Worm (Caenorhabditis elegans) whole organism, L4 larva: ENCODE measurements around the gene ssna-1.

ENCODE experiments used
- F10B5.3 ChIP-seq: sonication (generic microtip); optimal IDR thresholded peaks from 2 replicates; lab custom pipeline; 2016; ENCODE audit warnings: mild to moderate bottlenecking, missing genetic modification characterization, missing compliant biosample characterization
- ZK546.5 ChIP-seq, 2 experiments: sonication (generic microtip); optimal IDR thresholded peaks; 2 replicates each; lab custom pipeline; 2017; ENCODE audit warnings: missing biosample characterization in 2 of 2, missing genetic modification characterization in 2 of 2
- aha-1 ChIP-seq: fragments of 150-350 bp; peaks from one replicate; lab custom pipeline; 2014; ENCODE audit warnings: missing biosample characterization, missing genetic modification characterization
- aly-2 ChIP-seq: sonication (generic microtip); optimal IDR thresholded peaks from 2 replicates; lab custom pipeline; 2018; ENCODE audit warnings: missing biosample characterization, missing genetic modification characterization
- lin-13 ChIP-seq: fragments of 150-350 bp; optimal IDR thresholded peaks from 2 replicates; lab custom pipeline; 2014; ENCODE audit warnings: missing biosample characterization, missing genetic modification reagents, missing genetic modification characterization
- nhr-111 ChIP-seq: fragments of 200-800 bp; sonication (Bioruptor generic); optimal IDR thresholded peaks from 2 replicates; lab custom pipeline; 2018; ENCODE audit warnings: mild to moderate bottlenecking, missing genetic modification characterization, missing compliant biosample characterization
- nhr-25 ChIP-seq: sonication (generic microtip); optimal IDR thresholded peaks from 2 replicates; lab custom pipeline; 2017; ENCODE audit warnings: missing genetic modification characterization, mild to moderate bottlenecking, missing compliant biosample characterization, antibody characterized with exemption, moderate library complexity, borderline replicate concordance; ENCODE audit not compliant: insufficient read depth
- nhr-48 ChIP-seq: sonication (generic microtip); optimal IDR thresholded peaks from 2 replicates; lab custom pipeline; 2016; ENCODE audit warnings: mild to moderate bottlenecking, missing genetic modification characterization, missing compliant biosample characterization
- zag-1 ChIP-seq: fragments of 150-350 bp; optimal IDR thresholded peaks from 2 replicates; lab custom pipeline; 2014; ENCODE audit warnings: missing biosample characterization, missing genetic modification characterization

- TF ChIP-seq ZK546.5 (tag; optimal IDR thresholded peaks at IDR 0.05; lab: Kevin White, UChicago) (no peak), zag-1 (tag; lab: Kevin White, UChicago) (no peak), lin-13 (no peak), aly-2 (tag; lab: Kevin White, UChicago) (no peak), nhr-48 (tag; lab: Kevin White, UChicago) (no peak), nhr-25 (tag; lab: Kevin White, UChicago) (no peak), aha-1 (tag; lab: Kevin White, UChicago) (peak; percentile 13), nhr-111 (no peak), F10B5.3 (tag; lab: Kevin White, UChicago) (no peak)
Measured at ce11 chrIV:419674-420073, 31.8 kb downstream of the ssna-1 start, which contains the start of gene eri-1.
